Worm (Caenorhabditis elegans) whole organism, mixed stage, embryonic: ENCODE data around the gene srv-6.

Experiments
- bed-3 ChIP-seq: fragments of 200-800 bp; sonication (Bioruptor generic); optimal IDR thresholded peaks from 3 replicates; lab custom pipeline; 2018; ENCODE audit warnings: mild to moderate bottlenecking, missing genetic modification characterization, moderate library complexity, missing compliant biosample characterization
- blmp-1 ChIP-seq: fragments of 150-350 bp; optimal IDR thresholded peaks from 2 replicates; lab custom pipeline; 2014; ENCODE audit warnings: missing biosample characterization, missing genetic modification characterization
- ceh-39 ChIP-seq: fragments of 150-350 bp; optimal IDR thresholded peaks from 2 replicates; lab custom pipeline; 2014; ENCODE audit warnings: missing biosample characterization, missing genetic modification characterization
- ceh-83 ChIP-seq: fragments of 200-800 bp; sonication (Bioruptor generic); optimal IDR thresholded peaks from 2 replicates; lab custom pipeline; 2018; ENCODE audit warnings: mild to moderate bottlenecking, missing genetic modification characterization, missing compliant biosample characterization
- ces-1 ChIP-seq: fragments of 150-350 bp; optimal IDR thresholded peaks from 2 replicates; lab custom pipeline; 2014; ENCODE audit warnings: missing biosample characterization, missing genetic modification reagents, missing genetic modification characterization
- cnd-1 ChIP-seq: fragments of 200-800 bp; sonication (Bioruptor generic); optimal IDR thresholded peaks from 2 replicates; lab custom pipeline; 2018; ENCODE audit warnings: mild to moderate bottlenecking, missing genetic modification characterization, missing compliant biosample characterization
- drap-1 ChIP-seq: fragments of 200-800 bp; sonication (Bioruptor generic); optimal IDR thresholded peaks from 3 replicates; lab custom pipeline; 2018; ENCODE audit warnings: mild to moderate bottlenecking, missing genetic modification characterization, missing compliant biosample characterization
- elt-1 ChIP-seq: sonication (generic microtip); optimal IDR thresholded peaks from 2 replicates; lab custom pipeline; 2017; ENCODE audit warnings: missing genetic modification characterization, mild to moderate bottlenecking, missing compliant biosample characterization, antibody characterized with exemption, moderate library complexity, borderline replicate concordance; ENCODE audit not compliant: insufficient read depth
- elt-3 ChIP-seq: fragments of 150-350 bp; optimal IDR thresholded peaks from 2 replicates; lab custom pipeline; 2014; ENCODE audit warnings: missing biosample characterization, missing genetic modification characterization
- flh-1 ChIP-seq: fragments of 200-800 bp; sonication (Bioruptor generic); optimal IDR thresholded peaks from 2 replicates; lab custom pipeline; 2018; ENCODE audit warnings: mild to moderate bottlenecking, missing genetic modification characterization, moderate library complexity, missing compliant biosample characterization
- ham-2 ChIP-seq: fragments of 200-800 bp; sonication (Bioruptor generic); optimal IDR thresholded peaks from 2 replicates; lab custom pipeline; 2018; ENCODE audit warnings: mild to moderate bottlenecking, missing genetic modification characterization, missing compliant biosample characterization
- hlh-1 ChIP-seq: fragments of 150-350 bp; optimal IDR thresholded peaks from 2 replicates; lab custom pipeline; 2014; ENCODE audit warnings: missing biosample characterization, missing genetic modification reagents, missing genetic modification characterization
- lin-13 ChIP-seq: fragments of 150-350 bp; optimal IDR thresholded peaks from 2 replicates; lab custom pipeline; 2014; ENCODE audit warnings: missing biosample characterization, missing genetic modification characterization
- lsy-2 ChIP-seq: fragments of 150-350 bp; optimal IDR thresholded peaks from 2 replicates; lab custom pipeline; 2014; ENCODE audit warnings: missing biosample characterization, missing genetic modification characterization
- mab-5 ChIP-seq: fragments of 150-350 bp; optimal IDR thresholded peaks from 2 replicates; lab custom pipeline; 2014; ENCODE audit warnings: missing biosample characterization, missing genetic modification characterization
- mep-1 ChIP-seq: fragments of 150-350 bp; optimal IDR thresholded peaks from 2 replicates; lab custom pipeline; 2017; ENCODE audit warnings: missing biosample characterization, missing genetic modification reagents, missing genetic modification characterization, inconsistent platforms
- mls-2 ChIP-seq: sonication (generic microtip); optimal IDR thresholded peaks from 2 replicates; lab custom pipeline; 2016; ENCODE audit warnings: mild to moderate bottlenecking, missing genetic modification characterization, moderate library complexity, missing compliant biosample characterization
- nhr-12 ChIP-seq: fragments of 150-350 bp; optimal IDR thresholded peaks from 2 replicates; lab custom pipeline; 2014; ENCODE audit warnings: missing biosample characterization, missing genetic modification characterization
- nhr-2 ChIP-seq: fragments of 150-350 bp; optimal IDR thresholded peaks from 2 replicates; lab custom pipeline; 2014; ENCODE audit warnings: missing biosample characterization, missing genetic modification characterization
- nhr-237 ChIP-seq: fragments of 150-350 bp; optimal IDR thresholded peaks from 2 replicates; lab custom pipeline; 2014; ENCODE audit warnings: missing biosample characterization, missing genetic modification characterization
- nhr-28 ChIP-seq: fragments of 150-350 bp; optimal IDR thresholded peaks from 2 replicates; lab custom pipeline; 2014; ENCODE audit warnings: missing biosample characterization, missing genetic modification characterization
- nhr-76 ChIP-seq: sonication (generic microtip); optimal IDR thresholded peaks from 2 replicates; lab custom pipeline; 2017; ENCODE audit warnings: missing biosample characterization, missing genetic modification characterization
- pha-4 ChIP-seq: fragments of 150-350 bp; optimal IDR thresholded peaks from 2 replicates; lab custom pipeline; 2018; ENCODE audit warnings: missing biosample characterization, missing genetic modification reagents, missing genetic modification characterization
- sem-2 ChIP-seq: fragments of 200-800 bp; sonication (Bioruptor generic); optimal IDR thresholded peaks from 2 replicates; lab custom pipeline; 2018; ENCODE audit warnings: mild to moderate bottlenecking, missing genetic modification characterization, missing compliant biosample characterization
- snpc-4 ChIP-seq: fragments of 150-350 bp; optimal IDR thresholded peaks from 2 replicates; lab custom pipeline; 2014; ENCODE audit warnings: missing biosample characterization, missing genetic modification characterization
- sptf-1 ChIP-seq: sonication (generic microtip); optimal IDR thresholded peaks from 2 replicates; lab custom pipeline; 2017; ENCODE audit warnings: mild to moderate bottlenecking, missing genetic modification characterization, moderate library complexity, missing compliant biosample characterization
- unc-120 ChIP-seq: sonication (generic microtip); optimal IDR thresholded peaks from 2 replicates; lab custom pipeline; 2017; ENCODE audit warnings: missing genetic modification characterization, missing compliant biosample characterization; ENCODE audit not compliant: poor library complexity, severe bottlenecking
- unc-39 ChIP-seq: fragments of 150-350 bp; optimal IDR thresholded peaks from 2 replicates; lab custom pipeline; 2014; ENCODE audit warnings: missing biosample characterization, missing genetic modification characterization
- unc-62 ChIP-seq: fragments of 150-350 bp; optimal IDR thresholded peaks from 2 replicates; lab custom pipeline; 2014; ENCODE audit warnings: missing biosample characterization, missing genetic modification reagents, missing genetic modification characterization
- zip-8 ChIP-seq: fragments of 150-350 bp; optimal IDR thresholded peaks from 2 replicates; lab custom pipeline; 2014; ENCODE audit warnings: missing biosample characterization, missing genetic modification characterization
- ztf-11 ChIP-seq: fragments of 150-350 bp; optimal IDR thresholded peaks from 2 replicates; lab custom pipeline; 2014; ENCODE audit warnings: missing biosample characterization, missing genetic modification characterization

srv-6 gene

DNA sequence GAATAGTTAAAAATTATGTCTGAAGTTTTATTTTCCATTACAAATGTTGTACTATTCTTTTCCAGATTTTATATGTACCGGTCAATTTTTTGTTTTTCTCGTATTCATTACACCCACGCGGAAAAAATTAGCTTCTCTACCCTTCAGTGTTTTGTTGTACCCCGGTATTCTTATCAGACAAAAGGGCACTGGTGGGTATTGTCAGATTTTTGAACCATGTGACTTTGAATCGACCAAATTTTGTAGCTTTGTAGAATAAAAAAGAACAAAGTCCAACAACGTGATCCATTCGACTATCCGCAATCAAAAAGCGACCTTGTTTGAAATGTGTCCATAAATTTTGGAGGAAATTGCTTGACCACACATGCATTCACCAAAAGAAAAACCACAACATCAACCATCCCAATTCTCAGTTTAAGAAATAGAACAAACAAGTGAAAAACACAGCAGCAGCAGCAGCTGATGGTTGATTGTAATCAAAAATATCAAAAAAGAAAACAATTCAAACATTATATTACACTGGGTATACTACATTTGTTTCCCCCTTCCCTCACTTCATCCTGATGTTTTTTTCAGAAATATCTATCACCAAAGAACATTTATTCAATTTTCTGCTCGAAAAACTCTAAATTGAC lies 12.3 kb upstream of the srv-6 start:
- no peak for TF ChIP-seq snpc-4 (tag; lab: Kevin White, UChicago)
- no peak for TF ChIP-seq zip-8 (tag; lab: Kevin White, UChicago)
- TF ChIP-seq cnd-1 (tag; lab: Kevin White, UChicago) = no peak
- no peak for TF ChIP-seq unc-120 (tag; lab: Kevin White, UChicago)
- no peak for TF ChIP-seq hlh-1
- TF ChIP-seq nhr-2 (tag; lab: Kevin White, UChicago) = no peak
- TF ChIP-seq sem-2 (GFP tag; lab: Kevin White, UChicago) = no peak
- no peak for TF ChIP-seq ceh-83 (GFP tag; lab: Kevin White, UChicago)
- TF ChIP-seq mls-2 (tag; lab: Kevin White, UChicago) = no peak
- TF ChIP-seq lsy-2 = no peak
- no peak for TF ChIP-seq nhr-76 (tag; lab: Kevin White, UChicago)
- TF ChIP-seq nhr-12 = no peak
- no peak for TF ChIP-seq ham-2 (GFP tag; lab: Kevin White, UChicago)
- TF ChIP-seq mab-5 (tag; lab: Kevin White, UChicago) = no peak
- no peak for TF ChIP-seq drap-1 (GFP tag; lab: Kevin White, UChicago)
- TF ChIP-seq pha-4 (tag; lab: Kevin White, UChicago) = no peak
- TF ChIP-seq blmp-1 (tag; lab: Kevin White, UChicago) = no peak
- TF ChIP-seq sptf-1 (tag; lab: Kevin White, UChicago) = no peak
- TF ChIP-seq nhr-237 = no peak
- no peak for TF ChIP-seq ces-1 (GFP tag; lab: Kevin White, UChicago)

DNA sequence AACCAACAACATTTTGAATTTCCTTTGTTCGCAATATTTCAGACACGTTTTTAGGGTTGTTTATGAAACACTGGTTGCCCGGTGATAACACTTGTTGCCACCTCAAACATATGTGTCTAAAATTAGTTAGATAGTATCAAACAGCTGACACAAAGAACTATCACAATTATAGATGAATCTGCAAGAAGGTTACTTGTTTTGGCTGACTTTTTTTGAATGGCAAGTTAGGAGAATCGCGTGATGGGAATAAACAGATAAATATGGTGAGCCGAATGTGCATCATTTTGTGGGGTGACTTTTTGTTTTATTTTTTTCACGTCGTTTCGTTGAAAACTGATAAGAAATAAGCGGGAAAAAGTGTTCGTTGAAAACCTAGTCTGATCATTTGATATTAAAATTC lies 11.7 kb upstream of the srv-6 start:
- TF ChIP-seq nhr-28 (tag; lab: Kevin White, UChicago) (no peak), ceh-83 (GFP tag; lab: Kevin White, UChicago) (no peak), snpc-4 (tag; lab: Kevin White, UChicago) (no peak), lsy-2 (no peak), nhr-237 (no peak), unc-39 (no peak), hlh-1 (no peak), lin-13 (tag; lab: Kevin White, UChicago) (no peak), bed-3 (GFP tag; lab: Kevin White, UChicago) (no peak), mls-2 (tag; lab: Kevin White, UChicago) (no peak), zip-8 (tag; lab: Kevin White, UChicago) (no peak)

DNA sequence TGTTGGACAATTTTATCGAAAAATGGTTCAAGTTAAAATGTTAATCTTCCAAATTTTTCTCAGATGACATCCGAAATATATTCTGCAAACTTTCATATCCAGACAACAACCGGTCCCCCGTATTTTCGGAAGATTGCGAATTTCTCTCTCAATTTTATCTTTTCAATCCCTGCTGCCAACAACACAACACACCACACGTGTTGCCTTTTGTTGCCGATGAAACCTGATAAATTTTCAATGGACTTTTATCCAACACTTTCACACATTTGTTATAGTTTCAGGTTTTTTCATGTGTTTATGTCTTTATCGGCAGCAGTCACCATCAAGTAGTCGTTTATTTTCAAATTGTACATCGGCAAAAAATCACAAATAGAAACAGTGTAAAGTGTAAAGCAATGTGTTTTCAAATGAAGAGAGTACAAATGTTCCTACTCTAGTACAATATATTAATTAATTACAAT lies 10.6 kb upstream of the srv-6 start:
- no peak for TF ChIP-seq pha-4 (tag; lab: Kevin White, UChicago)
- no peak for TF ChIP-seq blmp-1 (tag; lab: Kevin White, UChicago)
- peak; percentile 15 for TF ChIP-seq unc-62
- no peak for TF ChIP-seq bed-3 (GFP tag; lab: Kevin White, UChicago)
- TF ChIP-seq ztf-11 (tag; lab: Kevin White, UChicago) = no peak
- TF ChIP-seq unc-120 (tag; lab: Kevin White, UChicago) = peak; percentile 10
- TF ChIP-seq unc-39 = no peak
- peak; percentile 29 for TF ChIP-seq hlh-1
- no peak for TF ChIP-seq cnd-1 (tag; lab: Kevin White, UChicago)
- no peak for TF ChIP-seq ceh-39
- no peak for TF ChIP-seq flh-1 (GFP tag; lab: Kevin White, UChicago)
- TF ChIP-seq nhr-12 = no peak
- TF ChIP-seq zip-8 (tag; lab: Kevin White, UChicago) = no peak
- no peak for TF ChIP-seq elt-1 (tag; lab: Kevin White, UChicago)

DNA sequence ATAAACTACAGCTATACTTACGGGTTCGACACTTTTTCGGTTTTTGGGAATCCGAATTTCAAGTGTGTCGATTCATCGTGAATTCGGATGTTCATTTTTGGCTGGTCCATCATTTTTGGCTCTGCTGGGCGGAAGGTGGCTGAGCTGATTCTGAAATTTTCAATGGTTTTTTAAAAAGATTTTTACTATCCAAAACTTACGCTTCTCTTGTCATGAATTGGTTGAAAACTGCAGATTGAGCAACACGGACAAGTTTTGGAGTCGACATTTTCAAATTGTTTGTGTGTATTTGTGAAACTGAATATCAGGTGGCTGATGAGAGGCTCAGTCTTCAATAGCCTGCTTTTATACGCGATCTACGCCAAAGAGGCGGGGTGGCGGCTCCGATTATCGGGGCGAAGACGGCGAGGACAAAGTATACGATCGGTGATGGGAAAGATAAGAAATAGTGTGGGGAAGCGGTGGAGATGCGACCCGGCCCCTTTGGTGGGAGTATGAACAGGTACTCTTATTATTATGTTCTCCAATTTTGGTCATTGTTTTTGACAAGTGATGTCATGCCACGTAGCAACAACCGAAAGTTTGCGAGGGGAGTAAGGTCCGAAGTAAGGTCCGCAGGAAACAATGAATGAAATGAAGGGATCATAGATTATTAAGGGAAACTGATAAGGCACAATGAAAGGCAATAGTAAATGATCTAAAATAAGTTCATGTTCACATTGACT lies 9.8 kb upstream of the srv-6 start, which contains the start of gene F48D6.4:
F48D6.4 (minus strand) TSS at position 346 of the 725 bp plus-strand sequence.
- TF ChIP-seq mep-1 (tag; lab: Kevin White, UChicago) = no peak
- no peak for TF ChIP-seq sem-2 (GFP tag; lab: Kevin White, UChicago)
- TF ChIP-seq unc-62 = no peak
- TF ChIP-seq mab-5 (tag; lab: Kevin White, UChicago) = no peak
- TF ChIP-seq drap-1 (GFP tag; lab: Kevin White, UChicago) = no peak
- TF ChIP-seq ceh-39 = no peak
- TF ChIP-seq hlh-1 = peak; percentile 41
- no peak for TF ChIP-seq elt-3
